Fruit fly (Drosophila melanogaster): ENCODE data around the gene CG12496.

The CG12496 gene

DNA sequence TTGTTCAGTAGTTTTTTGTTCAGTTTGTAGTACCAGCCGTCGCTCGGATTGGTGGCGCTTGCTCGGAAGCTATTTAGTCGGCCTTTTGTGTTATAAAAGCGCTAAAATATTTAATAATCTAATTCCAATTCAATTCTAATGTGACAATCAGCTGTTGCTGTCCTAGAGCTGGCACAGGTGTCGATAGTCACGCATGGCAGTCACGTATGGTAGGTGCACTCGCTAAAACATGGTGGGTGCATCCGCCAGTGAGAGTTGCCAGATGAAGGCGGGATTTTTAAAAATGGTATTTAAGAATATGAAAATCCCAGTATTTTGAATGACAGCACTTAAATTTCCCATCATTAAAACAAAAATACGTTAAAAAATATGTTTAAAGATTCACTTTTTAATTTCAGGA is 33.1 kb upstream of the CG12496 start, which contains the start of gene tko (continued):
- TF ChIP-seq CG8290 (GFP tag; optimal IDR thresholded peaks at IDR 0.05) (no peak), CG8290 (tag; optimal IDR thresholded peaks at IDR 0.05) (no peak), CG10147 (GFP tag; optimal IDR thresholded peaks at IDR 0.05) (no peak), CG1529 (GFP tag; optimal IDR thresholded peaks at IDR 0.05) (no peak), zfh2 (GFP tag; optimal IDR thresholded peaks at IDR 0.05) (peak; percentile 32), sug (tag; optimal IDR thresholded peaks at IDR 0.05) (no peak), prd (optimal IDR thresholded peaks at IDR 0.05) (no peak), prd (GFP tag; IDR thresholded peaks at IDR 0.05) (no peak), row (GFP tag; IDR thresholded peaks at IDR 0.05) (peak; percentile 40; the same call in 2 of the 3 replicates), CG3847 (GFP tag; IDR thresholded peaks at IDR 0.05) (peak; percentile 74), dpn (GFP tag; optimal IDR thresholded peaks at IDR 0.05) (peak; percentile 20 to 39), ara (GFP tag; IDR thresholded peaks at IDR 0.05) (no peak), nau (GFP tag; optimal IDR thresholded peaks at IDR 0.05) (no peak), CG7556 (GFP tag; optimal IDR thresholded peaks at IDR 0.05) (no peak), CG14667 (GFP tag; IDR thresholded peaks at IDR 0.05) (no peak), CG1602 (GFP tag; optimal IDR thresholded peaks at IDR 0.05) (peak; percentile 10), CoRest (tag; optimal IDR thresholded peaks at IDR 0.05) (peak; percentile 42), CG13123 (GFP tag; optimal IDR thresholded peaks at IDR 0.05) (no peak), HHEX (GFP tag; optimal IDR thresholded peaks at IDR 0.05) (no peak), CG4617 (GFP tag; optimal IDR thresholded peaks at IDR 0.05; ENCODE audit: borderline replicate concordance) (peak; percentile 71), sima (GFP tag; optimal IDR thresholded peaks at IDR 0.05) (no peak), gce (GFP tag; IDR thresholded peaks at IDR 0.05) (no peak), CG10366 (GFP tag; IDR thresholded peaks at IDR 0.05) (no peak), cato (GFP tag; optimal IDR thresholded peaks at IDR 0.05; ENCODE audit: borderline replicate concordance) (no peak), onecut (GFP tag; IDR thresholded peaks at IDR 0.05) (no peak), Nf-YC (tag; optimal IDR thresholded peaks at IDR 0.05) (peak; percentile 28), H15 (GFP tag; IDR thresholded peaks at IDR 0.05) (no peak), Eip74EF (GFP tag; optimal IDR thresholded peaks at IDR 0.05) (no peak), CG16863 (GFP tag; optimal IDR thresholded peaks at IDR 0.05) (no peak), Dbx (GFP tag; IDR thresholded peaks at IDR 0.05) (no peak; the same call in 2 of the 3 replicates), CG30020 (tag; optimal IDR thresholded peaks at IDR 0.05) (no peak), jumu (GFP tag; optimal IDR thresholded peaks at IDR 0.05) (no peak), Aef1 (GFP tag; IDR thresholded peaks at IDR 0.05) (no peak), bab2 (GFP tag; optimal IDR thresholded peaks at IDR 0.05) (no peak), CG5245 (GFP tag; optimal IDR thresholded peaks at IDR 0.05) (no peak), CG4328 (GFP tag; optimal IDR thresholded peaks at IDR 0.05) (no peak), sc (optimal IDR thresholded peaks at IDR 0.05) (no peak), sc (GFP tag; optimal IDR thresholded peaks at IDR 0.05) (no peak), CG11456 (GFP tag; IDR thresholded peaks at IDR 0.05) (0 out of 3 replicates have a peak, but pooled peaks have one; percentile 24), Mrtf (GFP tag; IDR thresholded peaks at IDR 0.05) (no peak), Xbp1 (GFP tag; optimal IDR thresholded peaks at IDR 0.05) (peak; percentile 42), CG11398 (GFP tag; optimal IDR thresholded peaks at IDR 0.05) (no peak), CG6254 (GFP tag; optimal IDR thresholded peaks at IDR 0.05) (no peak), Dp (GFP tag; optimal IDR thresholded peaks at IDR 0.05) (peak; percentile 91), stc (GFP tag; IDR thresholded peaks at IDR 0.05) (no peak), CG17361 (GFP tag; IDR thresholded peaks at IDR 0.05) (0 out of 3 replicates have a peak, but pooled peaks have one; percentile 11), tll (GFP tag; optimal IDR thresholded peaks at IDR 0.05) (no peak), unpg (GFP tag; optimal IDR thresholded peaks at IDR 0.05) (no peak), corto (GFP tag; optimal IDR thresholded peaks at IDR 0.05) (no peak), run (tag; optimal IDR thresholded peaks at IDR 0.05) (no peak), Hey (tag; optimal IDR thresholded peaks at IDR 0.05) (no peak), Fer2 (tag; optimal IDR thresholded peaks at IDR 0.05) (no peak), CG32772 (GFP tag; IDR thresholded peaks at IDR 0.05) (no peak)

All from whole organism, embryonic.